Worm (Caenorhabditis elegans): Measurements from ENCODE around the gene C07A4.3.

The C07A4.3 gene

ce11 chrX:10160097-10160677 lies 14.6 kb upstream of the C07A4.3 start, which contains the start of gene F09B9.4:
F09B9.4 (plus strand) TSS chrX:10160627.
- TF ChIP-seq F52B5.7 (tag; optimal IDR thresholded peaks at IDR 0.05) (no peak), T26A5.8 (tag; optimal IDR thresholded peaks at IDR 0.05) (no peak), lir-1 (GFP tag; conservative IDR thresholded peaks at IDR 0.05) (no peak), ztf-22 (GFP tag; optimal IDR thresholded peaks at IDR 0.05) (no peak), F39B2.1 (GFP tag; IDR thresholded peaks at IDR 0.05) (no peak), ceh-100 (GFP tag; IDR thresholded peaks at IDR 0.05) (no peak)

- TF ChIP-seq madf-3 (GFP tag; IDR thresholded peaks at IDR 0.05) (no peak), ceh-79 (tag; optimal IDR thresholded peaks at IDR 0.05) (no peak), attf-3 (GFP tag; conservative IDR thresholded peaks at IDR 0.05) (no peak), nhr-27 (tag; optimal IDR thresholded peaks at IDR 0.05) (no peak)
Measured at ce11 chrX:10162476-10162875, 12.3 kb upstream of the C07A4.3 start.

ce11 chrX:10163212-10163611 lies 11.6 kb upstream of the C07A4.3 start:
- no peak for TF ChIP-seq ccch-3 (GFP tag; optimal IDR thresholded peaks at IDR 0.05)
- no peak for TF ChIP-seq C17E4.6 (GFP tag; IDR thresholded peaks at IDR 0.05)

- TF ChIP-seq snpc-3.4 (tag; optimal IDR thresholded peaks at IDR 0.05) (no peak), zim-3 (tag; optimal IDR thresholded peaks at IDR 0.05) (no peak), egl-44 (GFP tag; IDR thresholded peaks at IDR 0.05) (no peak), madf-6 (GFP tag; IDR thresholded peaks at IDR 0.05) (no peak), ztf-25 (GFP tag; IDR thresholded peaks at IDR 0.05) (no peak)
Measured at ce11 chrX:10167005-10167404, 7.8 kb upstream of the C07A4.3 start, which contains the start of gene rnp-9. rnp-9 (plus strand) TSS chrX:10167305.

ce11 chrX:10168534-10168933 lies 6.2 kb upstream of the C07A4.3 start:
- TF ChIP-seq bed-2 (GFP tag; IDR thresholded peaks at IDR 0.05) (no peak), somi-1 (GFP tag; optimal IDR thresholded peaks at IDR 0.05) (peak; percentile 27), ama-1 (optimal IDR thresholded peaks at IDR 0.05) (no peak), ama-1 (GFP tag; optimal IDR thresholded peaks at IDR 0.05) (no peak), snpc-1.3 (tag; optimal IDR thresholded peaks at IDR 0.05; ENCODE audit: insufficient read depth) (no peak), lin-40 (tag; optimal IDR thresholded peaks at IDR 0.05) (peak; percentile 13), ceh-40 (GFP tag; IDR thresholded peaks at IDR 0.05) (no peak), nfya-1 (tag; optimal IDR thresholded peaks at IDR 0.05; ENCODE audit: borderline replicate concordance, insufficient read depth) (no peak), lin-26 (GFP tag; IDR thresholded peaks at IDR 0.05) (no peak), K11D2.4 (GFP tag; IDR thresholded peaks at IDR 0.05) (0 out of 2 replicates have a peak, but pooled peaks have one; percentile 41), ztf-26 (tag; optimal IDR thresholded peaks at IDR 0.05) (peak; percentile 16)

- TF ChIP-seq chd-7 (tag; optimal IDR thresholded peaks at IDR 0.05) (no peak), repo-1 (tag; optimal IDR thresholded peaks at IDR 0.05) (no peak), dpff-1 (tag; optimal IDR thresholded peaks at IDR 0.05) (no peak), F37B4.10 (GFP tag; IDR thresholded peaks at IDR 0.05) (no peak), C06A6.2 (GFP tag; conservative IDR thresholded peaks at IDR 0.05) (no peak), dpl-1 (GFP tag; optimal IDR thresholded peaks at IDR 0.05) (no peak), madf-3 (GFP tag; IDR thresholded peaks at IDR 0.05) (no peak), cebp-1 (GFP tag; IDR thresholded peaks at IDR 0.05) (no peak), cebp-1 (tag; optimal IDR thresholded peaks at IDR 0.05) (no peak), lin-26 (GFP tag; IDR thresholded peaks at IDR 0.05) (no peak), lin-35 (GFP tag; optimal IDR thresholded peaks at IDR 0.05) (no peak), F22D6.2 (tag; optimal IDR thresholded peaks at IDR 0.05) (no peak), nfyb-1 (GFP tag; IDR thresholded peaks at IDR 0.05) (no peak), hmg-20 (GFP tag; IDR thresholded peaks at IDR 0.05) (no peak), B0261.1 (tag; optimal IDR thresholded peaks at IDR 0.05) (no peak)
Measured at ce11 chrX:10170598-10170997, 4.2 kb upstream of the C07A4.3 start.
